Worm (Caenorhabditis elegans): Measurements from ENCODE around the gene vps-52.
A peak's percentile ranks its signal among the peaks of the same experiment; 100 is the strongest.

Gene vps-52

ce11 chrX:7585610-7586259 lies 20.6 kb downstream of the vps-52 start, which contains the start of gene adt-2 (continued):
- TF ChIP-seq pqm-1 (tag; optimal IDR thresholded peaks at IDR 0.05) = no peak
- no peak for TF ChIP-seq ceh-90 (tag; optimal IDR thresholded peaks at IDR 0.05)
- TF ChIP-seq lin-35 (GFP tag; optimal IDR thresholded peaks at IDR 0.05) = peak in 1 of 2 experiments; percentile 51
- no peak for TF ChIP-seq alr-1 (tag; optimal IDR thresholded peaks at IDR 0.05; ENCODE audit: borderline replicate concordance)
- no peak for TF ChIP-seq swsn-7 (tag; optimal IDR thresholded peaks at IDR 0.05)
- TF ChIP-seq ztf-11 (tag; optimal IDR thresholded peaks at IDR 0.05) = no peak
- TF ChIP-seq fkh-8 (tag; optimal IDR thresholded peaks at IDR 0.05) = no peak
- no peak for TF ChIP-seq lir-3 (tag; optimal IDR thresholded peaks at IDR 0.05; ENCODE audit: poor library complexity)
- no peak for TF ChIP-seq ztf-4 (tag; optimal IDR thresholded peaks at IDR 0.05)
- TF ChIP-seq nhr-77 (tag; optimal IDR thresholded peaks at IDR 0.05) = no peak
- no peak for TF ChIP-seq dsc-1 (tag; optimal IDR thresholded peaks at IDR 0.05)
- no peak for TF ChIP-seq unc-130 (tag; optimal IDR thresholded peaks at IDR 0.05)
- TF ChIP-seq blmp-1 (tag; optimal IDR thresholded peaks at IDR 0.05) = peak; percentile 92
- no peak for TF ChIP-seq sox-4 (tag; optimal IDR thresholded peaks at IDR 0.05)
- no peak for TF ChIP-seq mef-2 (tag; optimal IDR thresholded peaks at IDR 0.05)
- TF ChIP-seq aly-2 (tag; optimal IDR thresholded peaks at IDR 0.05) = no peak
- no peak for TF ChIP-seq nhr-84 (tag; optimal IDR thresholded peaks at IDR 0.05)
- TF ChIP-seq nhr-85 (tag) = peak; percentile 86
- TF ChIP-seq unc-62 (GFP tag; optimal IDR thresholded peaks at IDR 0.05) = no peak
- TF ChIP-seq unc-86 (tag; optimal IDR thresholded peaks at IDR 0.05) = no peak
- TF ChIP-seq lin-15B (tag; optimal IDR thresholded peaks at IDR 0.05) = no peak
- TF ChIP-seq nhr-20 (tag; optimal IDR thresholded peaks at IDR 0.05) = peak; percentile 43
- peak; percentile 43 for TF ChIP-seq C16A3.4 (tag; optimal IDR thresholded peaks at IDR 0.05)
- no peak for TF ChIP-seq mab-9 (GFP tag; IDR thresholded peaks at IDR 0.05)
- TF ChIP-seq nhr-47 (tag; optimal IDR thresholded peaks at IDR 0.05) = no peak
- no peak for TF ChIP-seq isw-1 (GFP tag; IDR thresholded peaks at IDR 0.05)
- no peak for TF ChIP-seq grh-1 (GFP tag; IDR thresholded peaks at IDR 0.05)
- no peak for TF ChIP-seq ceh-8 (GFP tag; optimal IDR thresholded peaks at IDR 0.05)
- no peak for TF ChIP-seq ceh-63 (GFP tag; optimal IDR thresholded peaks at IDR 0.05)
- no peak for TF ChIP-seq lin-39 (tag; optimal IDR thresholded peaks at IDR 0.05)
- no peak for TF ChIP-seq C34B4.2 (tag; optimal IDR thresholded peaks at IDR 0.05)
- no peak for TF ChIP-seq nhr-76 (tag; optimal IDR thresholded peaks at IDR 0.05)
- TF ChIP-seq zip-4 (GFP tag; optimal IDR thresholded peaks at IDR 0.05) = no peak
- TF ChIP-seq nhr-12 (tag; optimal IDR thresholded peaks at IDR 0.05) = no peak
- no peak for TF ChIP-seq hlh-17 (GFP tag; optimal IDR thresholded peaks at IDR 0.05; ENCODE audit: borderline replicate concordance)
- TF ChIP-seq ceh-82 (tag; optimal IDR thresholded peaks at IDR 0.05) = no peak
- TF ChIP-seq jun-1 (tag; optimal IDR thresholded peaks at IDR 0.05) = no peak
- no peak for TF ChIP-seq F16B12.6 (tag; optimal IDR thresholded peaks at IDR 0.05)
- no peak for TF ChIP-seq fos-1 (tag; optimal IDR thresholded peaks at IDR 0.05)
- TF ChIP-seq vab-15 (tag; optimal IDR thresholded peaks at IDR 0.05) = no peak
- no peak for TF ChIP-seq rnt-1 (tag; optimal IDR thresholded peaks at IDR 0.05)
- no peak for TF ChIP-seq unc-30 (tag; optimal IDR thresholded peaks at IDR 0.05)
- peak; percentile 54 for TF ChIP-seq lin-14 (GFP tag; optimal IDR thresholded peaks at IDR 0.05)

- peak; percentile 68 for TF ChIP-seq blmp-1 (tag; optimal IDR thresholded peaks at IDR 0.05)
- peak; percentile 54 for TF ChIP-seq nhr-20 (tag; optimal IDR thresholded peaks at IDR 0.05)
- peak; percentile 65 for TF ChIP-seq lin-14 (GFP tag; optimal IDR thresholded peaks at IDR 0.05)
- peak; percentile 23 for TF ChIP-seq snu-23 (GFP tag; optimal IDR thresholded peaks at IDR 0.05)
- TF ChIP-seq nhr-71 (tag; optimal IDR thresholded peaks at IDR 0.05) = peak; percentile 56
- no peak for TF ChIP-seq egl-13 (tag; optimal IDR thresholded peaks at IDR 0.05)
- TF ChIP-seq nhr-90 (tag; optimal IDR thresholded peaks at IDR 0.05; ENCODE audit: poor library complexity) = peak; percentile 6
- no peak for TF ChIP-seq sptf-1 (tag; optimal IDR thresholded peaks at IDR 0.05)
- no peak for TF ChIP-seq mdl-1 (tag; optimal IDR thresholded peaks at IDR 0.05)
- TF ChIP-seq mep-1 (tag; optimal IDR thresholded peaks at IDR 0.05) = peak; percentile 39
- TF ChIP-seq nhr-85 (tag) = peak; percentile 88
- no peak for TF ChIP-seq elt-2 (tag; optimal IDR thresholded peaks at IDR 0.05)
- no peak for TF ChIP-seq pag-3 (tag; optimal IDR thresholded peaks at IDR 0.05; ENCODE audit: borderline replicate concordance, insufficient read depth)
- peak in 1 of 6 experiments; percentile 12 for TF ChIP-seq elt-3 (tag; optimal IDR thresholded peaks at IDR 0.05)
- TF ChIP-seq skn-1 (tag; optimal IDR thresholded peaks at IDR 0.05) = peak; percentile 2
- TF ChIP-seq nhr-47 (tag; optimal IDR thresholded peaks at IDR 0.05) = peak; percentile 6
Observed at ce11 chrX:7586588-7586987, 21.5 kb downstream of the vps-52 start.
